Worm (Caenorhabditis elegans): ENCODE data around the gene let-767.

DNA sequence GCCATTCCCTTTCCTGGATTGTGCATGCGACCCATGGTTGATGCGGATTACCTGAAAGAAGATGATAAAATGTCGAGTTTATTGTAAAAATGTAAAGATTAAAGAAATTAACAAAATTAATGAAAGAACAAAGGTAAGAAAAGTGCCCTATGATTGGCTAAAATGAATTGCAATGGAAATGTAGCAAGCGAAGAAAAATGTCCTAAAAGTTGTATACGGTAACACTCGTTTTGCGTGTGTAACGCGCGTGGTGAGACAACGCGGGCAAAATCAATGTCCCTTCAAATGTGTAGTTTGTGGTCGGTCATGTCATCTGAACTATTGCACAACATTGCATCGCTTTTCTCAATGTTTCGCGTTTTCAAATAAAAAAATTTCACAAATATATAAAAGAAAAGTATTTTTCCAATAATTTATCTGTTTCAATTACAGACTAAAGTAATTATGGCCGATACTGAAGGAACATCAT lies 35.2 kb upstream of the let-767 start, which contains the start of the genes rps-13 and nfx-1:
- TF ChIP-seq egl-27 (tag; optimal IDR thresholded peaks at IDR 0.05) = peak; percentile 2
- no peak for TF ChIP-seq zag-1 (tag; optimal IDR thresholded peaks at IDR 0.05)
- no peak for TF ChIP-seq unc-39 (tag; optimal IDR thresholded peaks at IDR 0.05)
- TF ChIP-seq nhr-237 (tag; optimal IDR thresholded peaks at IDR 0.05) = no peak
- peak; percentile 73 for TF ChIP-seq blmp-1 (tag; optimal IDR thresholded peaks at IDR 0.05; ENCODE audit: insufficient read depth)
- peak; percentile 38 to 39 for TF ChIP-seq mdl-1 (tag; optimal IDR thresholded peaks at IDR 0.05)
- TF ChIP-seq lsy-2 (tag; optimal IDR thresholded peaks at IDR 0.05) = peak; percentile 96 to 99
- no peak for TF ChIP-seq elt-3 (tag; optimal IDR thresholded peaks at IDR 0.05)
- TF ChIP-seq fos-1 (tag; optimal IDR thresholded peaks at IDR 0.05) = peak; percentile 77
- TF ChIP-seq nhr-11 (tag; optimal IDR thresholded peaks at IDR 0.05) = no peak

Measured in whole organism, L2 larva.